Worm (Caenorhabditis elegans) whole organism, L1 larva: ENCODE results near the gene C07D8.6.

Experiments
- C34B4.2 ChIP-seq: sonication (generic microtip); optimal IDR thresholded peaks from 2 replicates; lab custom pipeline; 2017; ENCODE audit warnings: mild to moderate bottlenecking, missing genetic modification characterization, missing compliant biosample characterization
- ceh-63 ChIP-seq: fragments of 200-800 bp; sonication (Bioruptor generic); optimal IDR thresholded peaks from 2 replicates; lab custom pipeline; 2018; ENCODE audit warnings: mild to moderate bottlenecking, missing genetic modification characterization, missing compliant biosample characterization
- elt-2 ChIP-seq: sonication (generic microtip); optimal IDR thresholded peaks from 2 replicates; lab custom pipeline; 2016; ENCODE audit warnings: missing genetic modification characterization, mild to moderate bottlenecking, inconsistent platforms, missing compliant biosample characterization, missing genetic modification reagents
- fos-1 ChIP-seq: fragments of 150-350 bp; optimal IDR thresholded peaks from 2 replicates; lab custom pipeline; 2014; ENCODE audit warnings: missing biosample characterization, missing genetic modification characterization
- hlh-17 ChIP-seq: fragments of 200-800 bp; sonication (Bioruptor generic); optimal IDR thresholded peaks from 2 replicates; lab custom pipeline; 2018; ENCODE audit warnings: missing genetic modification characterization, mild to moderate bottlenecking, missing compliant biosample characterization, moderate library complexity, borderline replicate concordance
- nhr-28 ChIP-seq: fragments of 150-350 bp; optimal IDR thresholded peaks from 2 replicates; lab custom pipeline; 2014; ENCODE audit warnings: missing biosample characterization, missing genetic modification characterization
- nhr-47 ChIP-seq: sonication (generic microtip); optimal IDR thresholded peaks from 2 replicates; lab custom pipeline; 2016; ENCODE audit warnings: mild to moderate bottlenecking, missing genetic modification characterization, moderate library complexity, missing compliant biosample characterization
- pag-3 ChIP-seq: sonication (generic microtip); optimal IDR thresholded peaks from 2 replicates; lab custom pipeline; 2017; ENCODE audit warnings: missing genetic modification characterization, mild to moderate bottlenecking, missing compliant biosample characterization, antibody characterized with exemption, borderline replicate concordance; ENCODE audit not compliant: insufficient read depth
- snpc-4 ChIP-seq: fragments of 150-350 bp; optimal IDR thresholded peaks from 2 replicates; lab custom pipeline; 2014; ENCODE audit warnings: missing biosample characterization, missing genetic modification characterization
- sox-4 ChIP-seq: sonication (generic microtip); optimal IDR thresholded peaks from 2 replicates; lab custom pipeline; 2016; ENCODE audit warnings: missing genetic modification characterization, missing compliant biosample characterization
- tbx-2 ChIP-seq: sonication (generic microtip); optimal IDR thresholded peaks from 2 replicates; lab custom pipeline; 2016; ENCODE audit warnings: missing genetic modification characterization, missing compliant biosample characterization
- unc-86 ChIP-seq: sonication (generic microtip); optimal IDR thresholded peaks from 2 replicates; lab custom pipeline; 2016; ENCODE audit warnings: missing genetic modification characterization, missing compliant biosample characterization

ce11 chrX:7326967-7327651, 14.2 kb upstream of the C07D8.6 start, which contains the start of gene sng-1:
- TF ChIP-seq tbx-2 (tag; lab: Kevin White, UChicago) (no peak), sox-4 (tag; lab: Kevin White, UChicago) (no peak), nhr-47 (tag; lab: Kevin White, UChicago) (peak; percentile 1), pag-3 (tag; lab: Kevin White, UChicago) (no peak), nhr-28 (no peak), hlh-17 (no peak), snpc-4 (tag; lab: Kevin White, UChicago) (no peak), elt-2 (tag; lab: Kevin White, UChicago) (no peak), C34B4.2 (no peak), unc-86 (tag; lab: Kevin White, UChicago) (peak; percentile 12), fos-1 (tag; lab: Kevin White, UChicago) (no peak), ceh-63 (GFP tag; lab: Kevin White, UChicago) (no peak)
